Worm (Caenorhabditis elegans) whole organism, late embryonic: Measurements from ENCODE around the gene F37A8.2.

Experiments
- C08G9.2 ChIP-seq: sonication (generic microtip); optimal IDR thresholded peaks from 2 replicates; lab custom pipeline; 2016; ENCODE audit warnings: mild to moderate bottlenecking, missing genetic modification characterization, moderate library complexity, missing compliant biosample characterization
- ama-1 ChIP-seq: fragments of 150-350 bp; optimal IDR thresholded peaks from 2 replicates; lab custom pipeline; 2014
- ceh-14 ChIP-seq: sonication (generic microtip); optimal IDR thresholded peaks from 2 replicates; lab custom pipeline; 2016; ENCODE audit warnings: missing genotype, missing genetic modification characterization, missing compliant biosample characterization
- ceh-18 ChIP-seq: sonication (generic microtip); optimal IDR thresholded peaks from 2 replicates; lab custom pipeline; 2016; ENCODE audit warnings: missing genetic modification characterization, missing compliant biosample characterization
- ceh-34 ChIP-seq: sonication (generic microtip); optimal IDR thresholded peaks from 2 replicates; lab custom pipeline; 2016; ENCODE audit warnings: mild to moderate bottlenecking, missing genetic modification characterization, missing compliant biosample characterization
- nhr-11 ChIP-seq: fragments of 150-350 bp; optimal IDR thresholded peaks from 2 replicates; lab custom pipeline; 2014; ENCODE audit warnings: missing biosample characterization, missing genetic modification characterization
- ref-2 ChIP-seq: sonication (generic microtip); optimal IDR thresholded peaks from 2 replicates; lab custom pipeline; 2016; ENCODE audit warnings: missing genetic modification characterization, missing compliant biosample characterization

- TF ChIP-seq ceh-34 (tag; lab: Kevin White, UChicago) (no peak), nhr-11 (tag; lab: Kevin White, UChicago) (no peak), ama-1 (lab: Kevin White, UChicago) (no peak), ceh-14 (tag; lab: Kevin White, UChicago) (no peak), ref-2 (tag; lab: Kevin White, UChicago) (no peak), C08G9.2 (tag; lab: Kevin White, UChicago) (no peak), ceh-18 (tag; lab: Kevin White, UChicago) (no peak)
Measured at ce11 chrIII:3889896-3890295, 41.4 kb downstream of the F37A8.2 start.
